Fruit fly (Drosophila melanogaster) whole organism, embryonic: ENCODE results near the gene Adsl.

ENCODE experiments used
- CG10959 ChIP-seq: fragments of 200-800 bp; sonication (Bioruptor generic); IDR thresholded peaks from 2 replicates; pipeline ENCODE4 v1.3.6; 2022; ENCODE audit warnings: missing biosample characterization, missing genetic modification characterization
- CG11398 ChIP-seq: fragments of 200-800 bp; sonication (Bioruptor generic); optimal IDR thresholded peaks from 2 replicates; lab custom pipeline; 2016; ENCODE audit warnings: missing biosample characterization, missing genetic modification characterization
- CG12071 ChIP-seq: fragments of 200-800 bp; sonication (Bioruptor generic); optimal IDR thresholded peaks from 3 replicates; lab custom pipeline; 2018; ENCODE audit warnings: missing biosample characterization, mild to moderate bottlenecking, missing genetic modification characterization
- CG12236 ChIP-seq: fragments of 200-800 bp; sonication (Bioruptor generic); optimal IDR thresholded peaks from 2 replicates; lab custom pipeline; 2016; ENCODE audit warnings: missing biosample characterization, missing genetic modification characterization
- CG13287 ChIP-seq: fragments of 200-800 bp; sonication (Bioruptor generic); IDR thresholded peaks from 2 replicates; pipeline ENCODE4 v1.3.6; 2022; ENCODE audit warnings: missing biosample characterization, missing genetic modification characterization; ENCODE audit not compliant: partially characterized antibody
- CG13424 ChIP-seq: fragments of 200-800 bp; sonication (Bioruptor generic); optimal IDR thresholded peaks from 2 replicates; lab custom pipeline; 2019; ENCODE audit warnings: missing biosample characterization, mild to moderate bottlenecking, missing genetic modification characterization, moderate library complexity
- CG14965 ChIP-seq: fragments of 200-800 bp; sonication (Bioruptor generic); optimal IDR thresholded peaks from 2 replicates; lab custom pipeline; 2016; ENCODE audit warnings: missing biosample characterization, missing genetic modification characterization, borderline replicate concordance
- CG2712 ChIP-seq: fragments of 200-800 bp; optimal IDR thresholded peaks from 3 replicates; lab custom pipeline; 2019; ENCODE audit warnings: missing biosample characterization, mild to moderate bottlenecking, missing genetic modification characterization, moderate library complexity
- CG30020 ChIP-seq: fragments of 200-800 bp; optimal IDR thresholded peaks from 2 replicates; lab custom pipeline; 2019; ENCODE audit warnings: missing biosample characterization, mild to moderate bottlenecking, missing genetic modification characterization, moderate library complexity
- CG3065 ChIP-seq: fragments of 200-800 bp; sonication (Bioruptor generic); optimal IDR thresholded peaks from 2 replicates; lab custom pipeline; 2016; ENCODE audit warnings: missing biosample characterization, missing genetic modification characterization
- CG31365 ChIP-seq: fragments of 200-800 bp; sonication (Bioruptor generic); optimal IDR thresholded peaks from 2 replicates; lab custom pipeline; 2018; ENCODE audit warnings: missing biosample characterization, mild to moderate bottlenecking, missing genetic modification characterization
- CG4404 ChIP-seq: fragments of 200-800 bp; sonication (Bioruptor generic); IDR thresholded peaks from 2 replicates; pipeline ENCODE4 v1.3.6; 2022; ENCODE audit warnings: missing biosample characterization, missing genetic modification characterization
- CG6175 ChIP-seq: fragments of 200-800 bp; sonication (Bioruptor generic); IDR thresholded peaks from 3 replicates; pipeline ENCODE4 v1.3.6; 2022; ENCODE audit warnings: missing biosample characterization, missing genetic modification characterization
- CG6791 ChIP-seq: fragments of 200-800 bp; sonication (Bioruptor generic); IDR thresholded peaks from 3 replicates; pipeline ENCODE4 v1.3.6; 2022; ENCODE audit warnings: missing biosample characterization, missing genetic modification characterization; ENCODE audit not compliant: partially characterized antibody
- CG9727 ChIP-seq: fragments of 200-800 bp; sonication (Bioruptor generic); optimal IDR thresholded peaks from 3 replicates; lab custom pipeline; 2017; ENCODE audit warnings: missing biosample characterization, mild to moderate bottlenecking, missing genetic modification characterization
- Camta ChIP-seq: fragments of 200-800 bp; sonication (Bioruptor generic); optimal IDR thresholded peaks from 2 replicates; lab custom pipeline; 2016; ENCODE audit warnings: missing biosample characterization, missing genetic modification characterization
- Dbx ChIP-seq: fragments of 200-800 bp; sonication (Bioruptor generic); IDR thresholded peaks from 3 replicates; pipeline ENCODE4 v1.3.6; 2022; ENCODE audit warnings: missing biosample characterization, missing genetic modification characterization
- Deaf1 ChIP-seq: fragments of 200-800 bp; optimal IDR thresholded peaks from 3 replicates; lab custom pipeline; 2019; ENCODE audit warnings: missing biosample characterization, mild to moderate bottlenecking, missing genetic modification characterization, moderate library complexity
- H15 ChIP-seq: fragments of 200-800 bp; sonication (Bioruptor generic); IDR thresholded peaks from 3 replicates; pipeline ENCODE4 v1.3.6; 2022; ENCODE audit warnings: missing biosample characterization, missing genetic modification characterization
- Hsf ChIP-seq: fragments of 200-800 bp; sonication (Bioruptor generic); optimal IDR thresholded peaks from 3 replicates; lab custom pipeline; 2016; ENCODE audit warnings: missing biosample characterization, missing genetic modification characterization
- Max ChIP-seq: fragments of 200-800 bp; sonication (Bioruptor generic); optimal IDR thresholded peaks from 2 replicates; lab custom pipeline; 2016; ENCODE audit warnings: missing biosample characterization, mild to moderate bottlenecking, missing genetic modification characterization
- Med ChIP-seq: fragments of 200-800 bp; sonication (Bioruptor generic); peaks from one replicate; lab custom pipeline; 2016; ENCODE audit warnings: missing biosample characterization, missing genetic modification characterization, mild to moderate bottlenecking, inconsistent platforms, moderate library complexity
- Meics ChIP-seq: fragments of 200-800 bp; sonication (Bioruptor generic); optimal IDR thresholded peaks from 2 replicates; lab custom pipeline; 2017; ENCODE audit warnings: missing biosample characterization, mild to moderate bottlenecking, missing genetic modification characterization
- Mrtf ChIP-seq: fragments of 200-800 bp; sonication (Bioruptor generic); IDR thresholded peaks from 3 replicates; pipeline ENCODE4 v1.3.6; 2022; ENCODE audit warnings: missing biosample characterization, missing genetic modification characterization
- Neu2 ChIP-seq: fragments of 200-800 bp; sonication (Bioruptor generic); optimal IDR thresholded peaks from 3 replicates; lab custom pipeline; 2016; ENCODE audit warnings: missing biosample characterization, missing genetic modification characterization, borderline replicate concordance
- Opbp ChIP-seq: fragments of 200-800 bp; sonication (Bioruptor generic); IDR thresholded peaks from 3 replicates; pipeline ENCODE4 v1.3.6; 2022; ENCODE audit warnings: missing biosample characterization, missing genetic modification characterization; ENCODE audit not compliant: partially characterized antibody
- Sox102F ChIP-seq: fragments of 200-800 bp; sonication (Bioruptor generic); optimal IDR thresholded peaks from 2 replicates; lab custom pipeline; 2018; ENCODE audit warnings: missing biosample characterization, mild to moderate bottlenecking, missing genetic modification characterization, moderate library complexity
- TFAM ChIP-seq: fragments of 200-800 bp; sonication (Bioruptor generic); optimal IDR thresholded peaks from 2 replicates; lab custom pipeline; 2017; ENCODE audit warnings: missing biosample characterization, missing genetic modification characterization, inconsistent platforms
- ase ChIP-seq: fragments of 200-800 bp; sonication (Bioruptor generic); IDR thresholded peaks from 3 replicates; pipeline ENCODE4 v1.3.6; 2022; ENCODE audit warnings: missing biosample characterization, missing genetic modification characterization
- bcd ChIP-seq: fragments of 200-800 bp; sonication (Bioruptor generic); optimal IDR thresholded peaks from 2 replicates; lab custom pipeline; 2017; ENCODE audit warnings: missing biosample characterization, mild to moderate bottlenecking, missing genetic modification characterization
- cas ChIP-seq: fragments of 200-800 bp; sonication (Bioruptor generic); IDR thresholded peaks from 2 replicates; pipeline ENCODE4 v1.3.6; 2022; ENCODE audit warnings: missing biosample characterization, missing genetic modification characterization
- chm ChIP-seq: fragments of 200-800 bp; sonication (Bioruptor generic); IDR thresholded peaks from 2 replicates; pipeline ENCODE4 v1.3.6; 2022; ENCODE audit warnings: missing biosample characterization, missing genetic modification characterization
- crc ChIP-seq: fragments of 200-800 bp; sonication (Bioruptor generic); optimal IDR thresholded peaks from 2 replicates; lab custom pipeline; 2016; ENCODE audit warnings: missing biosample characterization, missing genetic modification characterization
- disco-r ChIP-seq: fragments of 200-800 bp; sonication (Bioruptor generic); optimal IDR thresholded peaks from 2 replicates; lab custom pipeline; 2016; ENCODE audit warnings: missing biosample characterization, missing genetic modification characterization
- esg ChIP-seq: fragments of 200-800 bp; sonication (Bioruptor generic); conservative IDR thresholded peaks from 2 replicates; pipeline ENCODE4 v1.3.6; 2022; ENCODE audit warnings: missing biosample characterization, missing genetic modification characterization
- eve ChIP-seq, 2 experiments: fragments of >200 bp; optimal IDR thresholded peaks; 2 replicates each; lab custom pipeline; 2017; ENCODE audit warnings: missing biosample characterization in 2 of 2, missing genetic modification characterization in 2 of 2
- ewg ChIP-seq: fragments of 200-800 bp; sonication (Bioruptor generic); optimal IDR thresholded peaks from 3 replicates; lab custom pipeline; 2017; ENCODE audit warnings: mild to moderate bottlenecking, missing biosample characterization, missing genetic modification reagents, missing genetic modification characterization
- gcm2 ChIP-seq: fragments of 200-800 bp; sonication (Bioruptor generic); optimal IDR thresholded peaks from 2 replicates; lab custom pipeline; 2016; ENCODE audit warnings: missing biosample characterization, missing genetic modification characterization
- gro ChIP-seq: fragments of 200-800 bp; sonication (Bioruptor generic); optimal IDR thresholded peaks from 2 replicates; lab custom pipeline; 2016; ENCODE audit warnings: missing biosample characterization, missing genetic modification characterization
- h ChIP-seq: fragments of >200 bp; optimal IDR thresholded peaks from 2 replicates; lab custom pipeline; 2017
- insv ChIP-seq, 2 experiments: fragments of 200-800 bp; sonication (Bioruptor generic); optimal IDR thresholded peaks; 3 replicates each; lab custom pipeline; 2016 to 2018; ENCODE audit warnings: missing biosample characterization in 2 of 2, missing genetic modification characterization in 2 of 2
- lbe ChIP-seq: fragments of 200-800 bp; sonication (Bioruptor generic); optimal IDR thresholded peaks from 2 replicates; lab custom pipeline; 2016; ENCODE audit warnings: missing biosample characterization, mild to moderate bottlenecking, missing genetic modification characterization
- nerfin-1 ChIP-seq: fragments of 200-800 bp; sonication (Bioruptor generic); optimal IDR thresholded peaks from 3 replicates; lab custom pipeline; 2019; ENCODE audit warnings: missing biosample characterization, mild to moderate bottlenecking, missing genetic modification characterization, moderate library complexity
- onecut ChIP-seq: fragments of 200-800 bp; sonication (Bioruptor generic); IDR thresholded peaks from 2 replicates; pipeline ENCODE4 v1.3.6; 2022; ENCODE audit warnings: missing biosample characterization, missing genetic modification characterization
- org-1 ChIP-seq: fragments of 200-800 bp; sonication (Bioruptor generic); optimal IDR thresholded peaks from 2 replicates; lab custom pipeline; 2017; ENCODE audit warnings: missing biosample characterization, missing genetic modification characterization
- sima ChIP-seq: fragments of 200-800 bp; sonication (Bioruptor generic); optimal IDR thresholded peaks from 2 replicates; lab custom pipeline; 2016; ENCODE audit warnings: missing biosample characterization, missing genetic modification characterization
- sisA ChIP-seq: fragments of 200-800 bp; sonication (Bioruptor generic); IDR thresholded peaks from 2 replicates; pipeline ENCODE4 v1.3.6; 2022; ENCODE audit warnings: missing biosample characterization, missing genetic modification characterization
- sqz ChIP-seq: fragments of 200-800 bp; sonication (Bioruptor generic); optimal IDR thresholded peaks from 3 replicates; lab custom pipeline; 2018; ENCODE audit warnings: missing biosample characterization, mild to moderate bottlenecking, missing genetic modification characterization
- sr ChIP-seq: fragments of 200-800 bp; sonication (Bioruptor generic); IDR thresholded peaks from 3 replicates; pipeline ENCODE4 v1.3.6; 2022; ENCODE audit warnings: missing biosample characterization, missing genetic modification characterization
- tgo ChIP-seq: fragments of 200-800 bp; sonication (Bioruptor generic); IDR thresholded peaks from 3 replicates; pipeline ENCODE4 v1.3.6; 2022; ENCODE audit warnings: missing biosample characterization, missing genetic modification characterization
- vnd ChIP-seq: fragments of 200-800 bp; sonication (Bioruptor generic); IDR thresholded peaks from 3 replicates; pipeline ENCODE4 v1.3.6; 2022; ENCODE audit warnings: missing biosample characterization, missing genetic modification characterization; ENCODE audit not compliant: partially characterized antibody

The Adsl gene

dm6 chr3R:17052465-17053149, 31.7 kb upstream of the Adsl start (continued):
- TF ChIP-seq Dbx (GFP tag; lab: Robert Waterston, UW) (no peak), sqz (GFP tag; lab: Kevin White, UChicago) (peak; percentile 5), h (no peak), gcm2 (no peak), esg (GFP tag; lab: Robert Waterston, UW) (no peak), gro (no peak), Deaf1 (tag; lab: Kevin White, UChicago) (no peak), CG11398 (GFP tag; lab: Kevin White, UChicago) (no peak), CG13424 (tag; lab: Kevin White, UChicago) (peak; percentile 33), lbe (GFP tag; lab: Kevin White, UChicago) (peak; percentile 58), insv (GFP tag; optimal IDR thresholded peaks at IDR 0.05; lab: Kevin White, UChicago) (no peak), TFAM (GFP tag; lab: Kevin White, UChicago) (no peak), CG30020 (tag; lab: Kevin White, UChicago) (no peak), CG3065 (GFP tag; lab: Kevin White, UChicago) (no peak), CG31365 (tag; lab: Kevin White, UChicago) (no peak), sisA (GFP tag; lab: Robert Waterston, UW) (no peak), CG2712 (tag; lab: Kevin White, UChicago) (peak; percentile 87), CG6175 (GFP tag; lab: Robert Waterston, UW) (no peak), nerfin-1 (tag; lab: Kevin White, UChicago) (peak; percentile 7), Mrtf (GFP tag; lab: Robert Waterston, UW) (no peak), H15 (GFP tag; lab: Robert Waterston, UW) (no peak), Neu2 (GFP tag; lab: Kevin White, UChicago) (no peak), CG12236 (no peak), cas (GFP tag; lab: Robert Waterston, UW) (no peak), eve (GFP tag; optimal IDR thresholded peaks at IDR 0.05; lab: Kevin White, UChicago) (no peak), tgo (no peak; the same call in 2 of the 3 replicates), CG10959 (GFP tag; lab: Robert Waterston, UW) (peak; percentile 44), ase (GFP tag; lab: Robert Waterston, UW) (no peak), CG9727 (GFP tag; lab: Kevin White, UChicago) (peak; percentile 89), Hsf (GFP tag; lab: Kevin White, UChicago) (peak; percentile 22), ewg (no peak), onecut (GFP tag; lab: Robert Waterston, UW) (peak; percentile 18; the same call in 1 of the 2 replicates), CG13287 (GFP tag; lab: Robert Waterston, UW) (no peak), Sox102F (GFP tag; lab: Kevin White, UChicago) (no peak), sima (GFP tag; lab: Kevin White, UChicago) (no peak), org-1 (peak; percentile 24), Camta (GFP tag; lab: Kevin White, UChicago) (no peak), Max (GFP tag; lab: Kevin White, UChicago) (peak; percentile 18), CG4404 (GFP tag; lab: Robert Waterston, UW) (no peak; the same call in none of the 2 replicates), CG12071 (GFP tag; lab: Kevin White, UChicago) (no peak), CG6791 (GFP tag; lab: Robert Waterston, UW) (no peak), bcd (GFP tag; lab: Kevin White, UChicago) (peak; percentile 6), vnd (no peak), Med (GFP tag; lab: Kevin White, UChicago) (no peak), disco-r (GFP tag; lab: Kevin White, UChicago) (no peak), CG14965 (no peak), Meics (GFP tag; lab: Kevin White, UChicago) (no peak), sr (GFP tag; lab: Robert Waterston, UW) (no peak), crc (GFP tag; lab: Kevin White, UChicago) (no peak), Opbp (GFP tag; lab: Robert Waterston, UW) (no peak), chm (no peak)
